Fruit fly (Drosophila melanogaster) Kc167 (cell line): ENCODE results near the gene CG42816.

ENCODE experiments used
- Myc ChIP-seq: fragments of >200 bp; optimal IDR thresholded peaks from 2 replicates; lab custom pipeline; 2017; ENCODE audit warnings: missing external identifiers
- Sin3A ChIP-seq: fragments of >200 bp; optimal IDR thresholded peaks from 2 replicates; lab custom pipeline; 2018; ENCODE audit warnings: missing external identifiers
- h ChIP-seq: fragments of >200 bp; optimal IDR thresholded peaks from 3 replicates; lab custom pipeline; 2018; ENCODE audit warnings: missing external identifiers
- insv ChIP-seq: fragments of >200 bp; optimal IDR thresholded peaks from 3 replicates; lab custom pipeline; 2018; ENCODE audit warnings: missing external identifiers
- psq ChIP-seq: fragments of >200 bp; optimal IDR thresholded peaks from 2 replicates; lab custom pipeline; 2017; ENCODE audit warnings: missing external identifiers
- ttk ChIP-seq: sonication (Bioruptor generic); optimal IDR thresholded peaks from 2 replicates; lab custom pipeline; 2017; ENCODE audit warnings: missing external identifiers

The CG42816 gene

dm6 chr3L:17757156-17758083 lies 40.0 kb downstream of the CG42816 start:
- TF ChIP-seq Sin3A (lab: Kevin White, UChicago) (no peak), Myc (lab: Kevin White, UChicago) (no peak), psq (no peak), h (lab: Kevin White, UChicago) (no peak), insv (lab: Kevin White, UChicago) (no peak), ttk (lab: Kevin White, UChicago) (no peak)

- TF ChIP-seq Myc (lab: Kevin White, UChicago): no peak
- no peak for TF ChIP-seq insv (lab: Kevin White, UChicago)
- no peak for TF ChIP-seq ttk (lab: Kevin White, UChicago)
- no peak for TF ChIP-seq psq
- no peak for TF ChIP-seq Sin3A (lab: Kevin White, UChicago)
- TF ChIP-seq h (lab: Kevin White, UChicago): no peak
These were observed 43.1 kb downstream of the CG42816 start for dm6 chr3L:17754285-17754684.

dm6 chr3L:17750488-17750887 lies 46.9 kb downstream of the CG42816 start, which contains the start of gene Adgf-B:
Adgf-B (minus strand) TSS chr3L:17750588.
- no peak for TF ChIP-seq Myc (lab: Kevin White, UChicago)

dm6 chr3L:17746760-17747159 lies 50.6 kb downstream of the CG42816 start, which contains the start of gene CG6034:
CG6034 (minus strand) TSS chr3L:17746860.
- TF ChIP-seq h (lab: Kevin White, UChicago) (no peak), psq (no peak), Sin3A (lab: Kevin White, UChicago) (no peak), Myc (lab: Kevin White, UChicago) (no peak), ttk (lab: Kevin White, UChicago) (no peak), insv (lab: Kevin White, UChicago) (no peak)

- TF ChIP-seq insv (lab: Kevin White, UChicago) (no peak), psq (no peak), ttk (lab: Kevin White, UChicago) (no peak), Sin3A (lab: Kevin White, UChicago) (no peak)
These were observed 54.9 kb downstream of the CG42816 start for dm6 chr3L:17742531-17742930.
